Fruit fly (Drosophila melanogaster): ENCODE results near the gene bowl.
A peak's percentile ranks its signal among the peaks of the same experiment; 100 is the strongest.

The bowl gene

dm6 chr2L:3771109-3772067, at the start of gene bowl (continued):
- TF ChIP-seq ro (GFP tag; IDR thresholded peaks at IDR 0.05) (peak; percentile 94), D19B (GFP tag; optimal IDR thresholded peaks at IDR 0.05) (peak; percentile 70), jumu (GFP tag; optimal IDR thresholded peaks at IDR 0.05) (peak; percentile 92), nom (GFP tag; optimal IDR thresholded peaks at IDR 0.05) (peak; percentile 85), grn (GFP tag; optimal IDR thresholded peaks at IDR 0.05) (peak; percentile 68), CG12769 (tag; optimal IDR thresholded peaks at IDR 0.05) (peak; percentile 95), h (optimal IDR thresholded peaks at IDR 0.05) (no peak), CG6791 (GFP tag; IDR thresholded peaks at IDR 0.05; ENCODE audit: partially characterized antibody) (peak; percentile 54; the same call in 1 of the 3 replicates), CG3407 (GFP tag; optimal IDR thresholded peaks at IDR 0.05) (peak; percentile 93), oc (tag; optimal IDR thresholded peaks at IDR 0.05) (peak; percentile 97), CG2202 (tag; optimal IDR thresholded peaks at IDR 0.05) (peak; percentile 95), jigr1 (GFP tag; IDR thresholded peaks at IDR 0.05) (peak; percentile 91; the same call in 2 of the 3 replicates), CG10321 (GFP tag; IDR thresholded peaks at IDR 0.05) (peak; percentile 77), CG16779 (GFP tag; IDR thresholded peaks at IDR 0.05) (peak; percentile 88), gro (GFP tag; optimal IDR thresholded peaks at IDR 0.05) (peak; percentile 86), CkIIα-i1 (GFP tag; IDR thresholded peaks at IDR 0.05) (peak; percentile 63; the same call in 1 of the 2 replicates), CG13296 (GFP tag; optimal IDR thresholded peaks at IDR 0.05) (peak; percentile 86), Nf-YB (GFP tag; optimal IDR thresholded peaks at IDR 0.05) (peak; percentile 79), br (optimal IDR thresholded peaks at IDR 0.05) (no peak), crp (GFP tag; optimal IDR thresholded peaks at IDR 0.05) (peak in 1 of 2 experiments; percentile 66), ara (GFP tag; IDR thresholded peaks at IDR 0.05) (peak; percentile 97), tgo (GFP tag; IDR thresholded peaks at IDR 0.05) (peak; percentile 98), mld (GFP tag; IDR thresholded peaks at IDR 0.05; ENCODE audit: partially characterized antibody) (no peak), CG10147 (GFP tag; optimal IDR thresholded peaks at IDR 0.05) (peak; percentile 83), CG31224 (GFP tag; IDR thresholded peaks at IDR 0.05) (peak; percentile 88), scrt (GFP tag; optimal IDR thresholded peaks at IDR 0.05) (peak; percentile 86), CG14965 (GFP tag; optimal IDR thresholded peaks at IDR 0.05; ENCODE audit: borderline replicate concordance) (peak; percentile 42), CG7745 (tag; optimal IDR thresholded peaks at IDR 0.05) (peak; percentile 91), HmgD (GFP tag; optimal IDR thresholded peaks at IDR 0.05) (peak; percentile 67), CG17359 (tag; optimal IDR thresholded peaks at IDR 0.05) (peak; percentile 92), CG12744 (GFP tag; optimal IDR thresholded peaks at IDR 0.05) (peak; percentile 93), kay (GFP tag; optimal IDR thresholded peaks at IDR 0.05) (peak; percentile 96), usp (GFP tag; optimal IDR thresholded peaks at IDR 0.05) (no peak), Vsx1 (GFP tag; optimal IDR thresholded peaks at IDR 0.05) (peak; percentile 90), maf-S (GFP tag; optimal IDR thresholded peaks at IDR 0.05) (peak; percentile 92), CG17612 (GFP tag; IDR thresholded peaks at IDR 0.05) (peak; percentile 90), CG31441 (GFP tag; IDR thresholded peaks at IDR 0.05) (peak; percentile 86), CG33213 (GFP tag; optimal IDR thresholded peaks at IDR 0.05) (peak; percentile 80), Dll (GFP tag; IDR thresholded peaks at IDR 0.05; ENCODE audit: partially characterized antibody) (no peak), dpn (GFP tag; optimal IDR thresholded peaks at IDR 0.05) (peak; percentile 94 to 96), CG15011 (GFP tag; optimal IDR thresholded peaks at IDR 0.05) (peak; percentile 90), CG4282 (GFP tag; optimal IDR thresholded peaks at IDR 0.05) (peak; percentile 61), CG18011 (GFP tag; optimal IDR thresholded peaks at IDR 0.05) (peak; percentile 72), ftz-f1 (GFP tag; optimal IDR thresholded peaks at IDR 0.05) (peak; percentile 9), CG34376 (GFP tag; optimal IDR thresholded peaks at IDR 0.05) (peak; percentile 19), CG18599 (GFP tag; optimal IDR thresholded peaks at IDR 0.05) (peak; percentile 94), chm (GFP tag; IDR thresholded peaks at IDR 0.05) (peak; percentile 95), CG13775 (GFP tag; optimal IDR thresholded peaks at IDR 0.05) (peak; percentile 95)

All from whole organism, embryonic.